Worm (Caenorhabditis elegans) whole organism, L1 larva: ENCODE measurements around the gene K11G12.6.

Source experiments
- C04F5.9 ChIP-seq: sonication (generic microtip); optimal IDR thresholded peaks from 2 replicates; lab custom pipeline; 2016; ENCODE audit warnings: missing genetic modification characterization, missing compliant biosample characterization
- C16A3.4 ChIP-seq: fragments of 150-350 bp; optimal IDR thresholded peaks from 2 replicates; lab custom pipeline; 2014; ENCODE audit warnings: missing biosample characterization, missing genetic modification characterization
- alr-1 ChIP-seq: fragments of 200-800 bp; sonication (Bioruptor generic); optimal IDR thresholded peaks from 2 replicates; lab custom pipeline; 2018; ENCODE audit warnings: borderline replicate concordance, mild to moderate bottlenecking, missing genetic modification characterization, missing compliant biosample characterization
- aly-2 ChIP-seq: fragments of 150-350 bp; optimal IDR thresholded peaks from 2 replicates; lab custom pipeline; 2014; ENCODE audit warnings: missing biosample characterization, missing genetic modification characterization
- ama-1 ChIP-seq: fragments of 150-350 bp; optimal IDR thresholded peaks from 2 replicates; lab custom pipeline; 2014
- ceh-82 ChIP-seq, 3 experiments: fragments of 150-350 bp in 1 of 3; sonication (generic microtip) in 2 of 3; optimal IDR thresholded peaks; 2 replicates each; lab custom pipeline; 2014 to 2017; ENCODE audit warnings: missing biosample characterization in 3 of 3, missing genetic modification characterization in 3 of 3
- efl-1 ChIP-seq, 4 experiments: fragments of 150-350 bp; optimal IDR thresholded peaks in 3 of 4; peaks in 1 of 4; 1 replicate in 1 of 4; 2 replicates in 3 of 4; lab custom pipeline; 2014; ENCODE audit warnings: missing biosample characterization in 2 of 4, missing genetic modification characterization in 2 of 4, missing genetic modification reagents in 2 of 4
- efl-3 ChIP-seq: fragments of 200-800 bp; sonication (Bioruptor generic); optimal IDR thresholded peaks from 2 replicates; lab custom pipeline; 2018; ENCODE audit warnings: mild to moderate bottlenecking, missing genetic modification characterization, missing compliant biosample characterization
- elt-2 ChIP-seq: sonication (generic microtip); optimal IDR thresholded peaks from 2 replicates; lab custom pipeline; 2016; ENCODE audit warnings: missing genetic modification characterization, mild to moderate bottlenecking, inconsistent platforms, missing compliant biosample characterization, missing genetic modification reagents
- elt-3 ChIP-seq, 6 experiments: fragments of 150-350 bp in 1 of 6; sonication (generic microtip); optimal IDR thresholded peaks; 2 replicates each; lab custom pipeline; 2017 to 2018; ENCODE audit warnings: missing biosample characterization in 6 of 6, missing genetic modification characterization in 6 of 6, inconsistent platforms in 1 of 6
- ets-5 ChIP-seq: fragments of 200-800 bp; sonication (Bioruptor generic); IDR thresholded peaks from 2 replicates; pipeline ENCODE4 v1.3.6; 2022; ENCODE audit warnings: missing genetic modification characterization, missing compliant biosample characterization
- fkh-10 ChIP-seq: sonication (generic microtip); optimal IDR thresholded peaks from 2 replicates; lab custom pipeline; 2017; ENCODE audit warnings: missing biosample characterization, missing genetic modification reagents, missing genetic modification characterization
- grh-1 ChIP-seq: fragments of 200-800 bp; sonication (Bioruptor generic); IDR thresholded peaks from 2 replicates; pipeline ENCODE4 v1.3.6; 2022; ENCODE audit warnings: missing genetic modification reagents, missing genetic modification characterization, missing compliant biosample characterization
- hlh-4 ChIP-seq: sonication (generic microtip); optimal IDR thresholded peaks from 2 replicates; lab custom pipeline; 2016; ENCODE audit warnings: mild to moderate bottlenecking, missing genetic modification characterization, missing compliant biosample characterization
- hpl-2 ChIP-seq: fragments of 150-350 bp; optimal IDR thresholded peaks from 2 replicates; lab custom pipeline; 2014; ENCODE audit warnings: missing biosample characterization, missing genetic modification reagents, missing genetic modification characterization
- isw-1 ChIP-seq: fragments of 200-800 bp; sonication (Bioruptor generic); IDR thresholded peaks from 2 replicates; pipeline ENCODE4 v1.3.6; 2022; ENCODE audit warnings: missing genetic modification characterization, missing compliant biosample characterization
- jun-1 ChIP-seq: fragments of 150-350 bp; optimal IDR thresholded peaks from 2 replicates; lab custom pipeline; 2014; ENCODE audit warnings: missing biosample characterization, missing genetic modification reagents, missing genetic modification characterization
- lin-14 ChIP-seq: fragments of 200-800 bp; sonication (Bioruptor generic); optimal IDR thresholded peaks from 2 replicates; lab custom pipeline; 2018; ENCODE audit warnings: mild to moderate bottlenecking, missing genetic modification characterization, moderate library complexity, missing compliant biosample characterization
- lin-35 ChIP-seq, 2 experiments: fragments of 150-350 bp; optimal IDR thresholded peaks; 2 replicates each; lab custom pipeline; 2014; ENCODE audit warnings: missing biosample characterization in 2 of 2, missing genetic modification characterization in 2 of 2, missing genetic modification reagents in 2 of 2
- lir-3 ChIP-seq: sonication (generic microtip); optimal IDR thresholded peaks from 2 replicates; lab custom pipeline; 2016; ENCODE audit warnings: mild to moderate bottlenecking, missing genetic modification characterization, moderate library complexity, missing compliant biosample characterization; ENCODE audit not compliant: poor library complexity
- mab-9 ChIP-seq: fragments of 200-800 bp; sonication (Bioruptor generic); IDR thresholded peaks from 2 replicates; pipeline ENCODE4 v1.3.6; 2022; ENCODE audit warnings: missing genetic modification reagents, missing genetic modification characterization, missing compliant biosample characterization
- mdl-1 ChIP-seq, 2 experiments: fragments of 150-350 bp; optimal IDR thresholded peaks; 2 replicates each; lab custom pipeline; 2014 to 2017; ENCODE audit warnings: missing biosample characterization in 2 of 2, missing genetic modification characterization in 2 of 2, inconsistent platforms in 1 of 2
- mep-1 ChIP-seq: fragments of 150-350 bp; optimal IDR thresholded peaks from 2 replicates; lab custom pipeline; 2014; ENCODE audit warnings: missing biosample characterization, missing genetic modification characterization
- nhr-11 ChIP-seq: fragments of 150-350 bp; optimal IDR thresholded peaks from 2 replicates; lab custom pipeline; 2014; ENCODE audit warnings: missing biosample characterization, missing genetic modification characterization
- nhr-19 ChIP-seq: fragments of 200-800 bp; sonication (Bioruptor generic); conservative IDR thresholded peaks from 2 replicates; pipeline ENCODE4 v1.3.6; 2022; ENCODE audit warnings: missing genetic modification characterization, missing compliant biosample characterization
- nhr-20 ChIP-seq: sonication (generic microtip); optimal IDR thresholded peaks from 2 replicates; lab custom pipeline; 2016; ENCODE audit warnings: mild to moderate bottlenecking, missing genetic modification characterization, missing compliant biosample characterization
- nhr-237 ChIP-seq: fragments of 150-350 bp; optimal IDR thresholded peaks from 2 replicates; lab custom pipeline; 2014; ENCODE audit warnings: missing biosample characterization, missing genetic modification characterization
- nhr-71 ChIP-seq: sonication (generic microtip); optimal IDR thresholded peaks from 2 replicates; lab custom pipeline; 2016; ENCODE audit warnings: mild to moderate bottlenecking, missing genetic modification characterization, moderate library complexity, missing compliant biosample characterization
- nhr-84 ChIP-seq: sonication (generic microtip); optimal IDR thresholded peaks from 2 replicates; lab custom pipeline; 2017; ENCODE audit warnings: missing biosample characterization, missing genetic modification characterization
- pag-3 ChIP-seq: sonication (generic microtip); optimal IDR thresholded peaks from 2 replicates; lab custom pipeline; 2017; ENCODE audit warnings: missing genetic modification characterization, mild to moderate bottlenecking, missing compliant biosample characterization, antibody characterized with exemption, borderline replicate concordance; ENCODE audit not compliant: insufficient read depth
- rnt-1 ChIP-seq: sonication (generic microtip); optimal IDR thresholded peaks from 2 replicates; lab custom pipeline; 2016; ENCODE audit warnings: mild to moderate bottlenecking, missing genetic modification characterization, moderate library complexity, missing compliant biosample characterization
- skn-1 ChIP-seq: fragments of 150-350 bp; optimal IDR thresholded peaks from 2 replicates; lab custom pipeline; 2014; ENCODE audit warnings: missing biosample characterization, missing genetic modification characterization
- snu-23 ChIP-seq: sonication (generic microtip); optimal IDR thresholded peaks from 2 replicates; lab custom pipeline; 2016; ENCODE audit warnings: missing genetic modification characterization, missing compliant biosample characterization
- sptf-1 ChIP-seq: fragments of 150-350 bp; optimal IDR thresholded peaks from 2 replicates; lab custom pipeline; 2014; ENCODE audit warnings: missing biosample characterization, missing genetic modification characterization
- sup-37 ChIP-seq: fragments of 200-800 bp; sonication (Bioruptor generic); optimal IDR thresholded peaks from 2 replicates; lab custom pipeline; 2018; ENCODE audit warnings: mild to moderate bottlenecking, missing genetic modification characterization, missing compliant biosample characterization
- swsn-7 ChIP-seq: sonication (generic microtip); optimal IDR thresholded peaks from 2 replicates; lab custom pipeline; 2016; ENCODE audit warnings: missing genetic modification characterization, missing compliant biosample characterization
- tbx-2 ChIP-seq: sonication (generic microtip); optimal IDR thresholded peaks from 2 replicates; lab custom pipeline; 2016; ENCODE audit warnings: missing genetic modification characterization, missing compliant biosample characterization
- unc-30 ChIP-seq: sonication (generic microtip); optimal IDR thresholded peaks from 2 replicates; lab custom pipeline; 2017; ENCODE audit warnings: missing biosample characterization, missing genetic modification characterization
- unc-62 ChIP-seq: fragments of 150-350 bp; optimal IDR thresholded peaks from 2 replicates; lab custom pipeline; 2014; ENCODE audit warnings: missing biosample characterization, missing genetic modification reagents, missing genetic modification characterization
- unc-98 ChIP-seq: fragments of 200-800 bp; sonication (Bioruptor generic); IDR thresholded peaks from 2 replicates; pipeline ENCODE4 v1.3.6; 2022; ENCODE audit warnings: missing genetic modification characterization, missing compliant biosample characterization
- xbp-1 ChIP-seq: sonication (generic microtip); optimal IDR thresholded peaks from 2 replicates; lab custom pipeline; 2016; ENCODE audit warnings: missing genetic modification characterization, missing compliant biosample characterization
- ztf-11 ChIP-seq, 2 experiments: sonication (generic microtip); optimal IDR thresholded peaks; 2 replicates each; lab custom pipeline; 2016 to 2017; ENCODE audit warnings: missing genetic modification characterization in 2 of 2, missing biosample characterization in 1 of 2, missing compliant biosample characterization in 1 of 2
- ztf-4 ChIP-seq: fragments of 150-350 bp; optimal IDR thresholded peaks from 2 replicates; lab custom pipeline; 2014; ENCODE audit warnings: missing biosample characterization, missing genetic modification characterization

K11G12.6 gene

ce11 chrX:6729593-6729992 is at the start of gene K11G12.6:
Gene K11G12.6, minus strand, starts transcription at chrX:6729657.
- no peak for TF ChIP-seq grh-1
- TF ChIP-seq C16A3.4 (tag; lab: Kevin White, UChicago), result peak; percentile 10
- TF ChIP-seq nhr-11 (tag; lab: Kevin White, UChicago), result no peak
- TF ChIP-seq hlh-4 (tag; lab: Kevin White, UChicago), result no peak
- no peak for TF ChIP-seq ama-1 (lab: Kevin White, UChicago)
- TF ChIP-seq mab-9 (GFP tag; lab: Robert Waterston, UW), result no peak
- peak; percentile 54 for TF ChIP-seq mep-1
- TF ChIP-seq xbp-1 (tag; lab: Kevin White, UChicago), result peak; percentile 43
- TF ChIP-seq mdl-1 (tag; optimal IDR thresholded peaks at IDR 0.05; lab: Kevin White, UChicago), result peak in 1 of 2 experiments; percentile 12
- no peak for TF ChIP-seq nhr-84 (tag; lab: Kevin White, UChicago)
- no peak for TF ChIP-seq sup-37 (GFP tag; lab: Kevin White, UChicago)
- no peak for TF ChIP-seq swsn-7 (tag; lab: Kevin White, UChicago)
- TF ChIP-seq nhr-19 (GFP tag; lab: Robert Waterston, UW), result no peak
- no peak for TF ChIP-seq C04F5.9 (tag; lab: Kevin White, UChicago)
- TF ChIP-seq tbx-2 (tag; lab: Kevin White, UChicago), result no peak
- TF ChIP-seq rnt-1 (tag; lab: Kevin White, UChicago), result peak; percentile 1
- TF ChIP-seq alr-1, result no peak
- TF ChIP-seq snu-23 (GFP tag; lab: Kevin White, UChicago), result peak; percentile 44
- TF ChIP-seq lir-3, result no peak
- no peak for TF ChIP-seq jun-1 (tag; lab: Kevin White, UChicago)
- peak; percentile 72 for TF ChIP-seq lin-14 (GFP tag; lab: Kevin White, UChicago)
- TF ChIP-seq nhr-237 (tag; lab: Kevin White, UChicago), result no peak
- peak; percentile 3 for TF ChIP-seq skn-1 (tag; lab: Kevin White, UChicago)
- TF ChIP-seq nhr-20 (tag; lab: Kevin White, UChicago), result peak; percentile 41
- no peak for TF ChIP-seq unc-98 (GFP tag; lab: Robert Waterston, UW)
- TF ChIP-seq ztf-4 (tag; lab: Kevin White, UChicago), result no peak
- no peak for TF ChIP-seq unc-62
- no peak for TF ChIP-seq isw-1
- no peak for TF ChIP-seq aly-2 (tag; lab: Kevin White, UChicago)
- TF ChIP-seq efl-1 (optimal IDR thresholded peaks at IDR 0.05; lab: Kevin White, UChicago), result no peak
- TF ChIP-seq efl-1 (GFP tag; optimal IDR thresholded peaks at IDR 0.05 in 1 of 2; lab: Kevin White, UChicago), result no peak
- no peak for TF ChIP-seq fkh-10 (GFP tag; lab: Kevin White, UChicago)
- no peak for TF ChIP-seq elt-2 (tag; lab: Kevin White, UChicago)
- no peak for TF ChIP-seq elt-3 (tag; optimal IDR thresholded peaks at IDR 0.05; lab: Kevin White, UChicago)
- TF ChIP-seq efl-3 (GFP tag; lab: Kevin White, UChicago), result no peak
- TF ChIP-seq lin-35 (GFP tag; optimal IDR thresholded peaks at IDR 0.05; lab: Kevin White, UChicago), result peak in 1 of 2 experiments; percentile 30
- no peak for TF ChIP-seq ets-5 (GFP tag; lab: Robert Waterston, UW)
- TF ChIP-seq ztf-11 (tag; optimal IDR thresholded peaks at IDR 0.05; lab: Kevin White, UChicago), result no peak
- no peak for TF ChIP-seq unc-30
- TF ChIP-seq nhr-71 (tag; lab: Kevin White, UChicago), result peak; percentile 52
- TF ChIP-seq pag-3 (tag; lab: Kevin White, UChicago), result no peak
- TF ChIP-seq sptf-1 (tag; lab: Kevin White, UChicago), result no peak
- TF ChIP-seq ceh-82 (tag; optimal IDR thresholded peaks at IDR 0.05; lab: Kevin White, UChicago), result peak in 1 of 3 experiments; percentile 5
- TF ChIP-seq hpl-2, result no peak
